Fruit fly (Drosophila melanogaster) whole organism, embryonic: Measurements from ENCODE around the gene CG33986.

Experiments used
- Atf-2 ChIP-seq: fragments of 200-800 bp; sonication (Bioruptor generic); optimal IDR thresholded peaks from 2 replicates; lab custom pipeline; 2016; ENCODE audit warnings: missing biosample characterization, missing genetic modification characterization
- Atf6 ChIP-seq: fragments of 200-800 bp; sonication (Bioruptor generic); IDR thresholded peaks from 2 replicates; pipeline ENCODE4 v1.3.6; 2022; ENCODE audit warnings: missing biosample characterization, missing genetic modification characterization
- Bdp1 ChIP-seq: fragments of 200-800 bp; sonication (Bioruptor generic); optimal IDR thresholded peaks from 3 replicates; lab custom pipeline; 2016; ENCODE audit warnings: missing biosample characterization, missing genetic modification characterization
- BtbVII ChIP-seq: fragments of 200-800 bp; sonication (Bioruptor generic); optimal IDR thresholded peaks from 3 replicates; lab custom pipeline; 2017; ENCODE audit warnings: missing biosample characterization, mild to moderate bottlenecking, missing genetic modification characterization
- Bteb2 ChIP-seq: fragments of 200-800 bp; sonication (Bioruptor generic); optimal IDR thresholded peaks from 2 replicates; lab custom pipeline; 2016; ENCODE audit warnings: missing biosample characterization, missing genetic modification characterization
- CG12155 ChIP-seq: fragments of 200-800 bp; sonication (Bioruptor generic); optimal IDR thresholded peaks from 3 replicates; lab custom pipeline; 2016; ENCODE audit warnings: missing biosample characterization, missing genetic modification characterization
- CG14014 ChIP-seq: fragments of 200-800 bp; sonication (Bioruptor generic); IDR thresholded peaks from 2 replicates; pipeline ENCODE4 v1.3.6; 2022; ENCODE audit warnings: missing biosample characterization, missing genetic modification characterization
- CG14441 ChIP-seq: fragments of 200-800 bp; sonication (Bioruptor generic); IDR thresholded peaks from 2 replicates; pipeline ENCODE4 v1.3.6; 2022; ENCODE audit warnings: missing biosample characterization, missing genetic modification characterization
- CG15601 ChIP-seq: fragments of 200-800 bp; sonication (Bioruptor generic); optimal IDR thresholded peaks from 3 replicates; lab custom pipeline; 2019; ENCODE audit warnings: missing biosample characterization, mild to moderate bottlenecking, missing genetic modification characterization, moderate library complexity
- CG16813 ChIP-seq: fragments of 200-800 bp; sonication (Bioruptor generic); IDR thresholded peaks from 3 replicates; pipeline ENCODE4 v1.3.6; 2022; ENCODE audit warnings: missing biosample characterization, missing genetic modification characterization; ENCODE audit not compliant: partially characterized antibody
- CG2116 ChIP-seq: fragments of 200-800 bp; sonication (Bioruptor generic); optimal IDR thresholded peaks from 3 replicates; lab custom pipeline; 2018; ENCODE audit warnings: missing biosample characterization, mild to moderate bottlenecking, missing genetic modification characterization
- CG2120 ChIP-seq: fragments of 200-800 bp; sonication (Bioruptor generic); optimal IDR thresholded peaks from 3 replicates; lab custom pipeline; 2016; ENCODE audit warnings: missing biosample characterization, missing genetic modification characterization
- CG43689 ChIP-seq: fragments of 200-800 bp; sonication (Bioruptor generic); IDR thresholded peaks from 2 replicates; pipeline ENCODE4 v1.3.6; 2022; ENCODE audit warnings: missing biosample characterization, missing genetic modification characterization
- CG4617 ChIP-seq: fragments of 200-800 bp; sonication (Bioruptor generic); optimal IDR thresholded peaks from 3 replicates; lab custom pipeline; 2016; ENCODE audit warnings: missing biosample characterization, missing genetic modification characterization, borderline replicate concordance
- CG6765 ChIP-seq: fragments of 200-800 bp; sonication (Bioruptor generic); optimal IDR thresholded peaks from 3 replicates; lab custom pipeline; 2017; ENCODE audit warnings: missing biosample characterization, mild to moderate bottlenecking, missing genetic modification characterization
- CG7357 ChIP-seq: fragments of 200-800 bp; sonication (Bioruptor generic); IDR thresholded peaks from 3 replicates; pipeline ENCODE4 v1.3.6; 2022; ENCODE audit warnings: missing biosample characterization, missing genetic modification characterization
- CG7372 ChIP-seq: fragments of 200-800 bp; sonication (Bioruptor generic); IDR thresholded peaks from 2 replicates; pipeline ENCODE4 v1.3.6; 2022; ENCODE audit warnings: missing biosample characterization, missing genetic modification characterization
- CG8281 ChIP-seq: fragments of 200-800 bp; sonication (Bioruptor generic); optimal IDR thresholded peaks from 2 replicates; lab custom pipeline; 2018; ENCODE audit warnings: missing biosample characterization, mild to moderate bottlenecking, missing genetic modification characterization, moderate library complexity
- CG8478 ChIP-seq: fragments of >200 bp; optimal IDR thresholded peaks from 2 replicates; lab custom pipeline; 2018
- CG9609 ChIP-seq: fragments of 200-800 bp; sonication (Bioruptor generic); optimal IDR thresholded peaks from 3 replicates; lab custom pipeline; 2016; ENCODE audit warnings: missing biosample characterization, missing genetic modification characterization
- ERR ChIP-seq: fragments of 200-800 bp; sonication (Bioruptor generic); optimal IDR thresholded peaks from 2 replicates; lab custom pipeline; 2016; ENCODE audit warnings: missing biosample characterization, missing genetic modification characterization
- Hr39 ChIP-seq: fragments of >200 bp; optimal IDR thresholded peaks from 2 replicates; lab custom pipeline; 2017
- Jarid2 ChIP-seq: fragments of 200-800 bp; sonication (Bioruptor generic); optimal IDR thresholded peaks from 3 replicates; lab custom pipeline; 2017; ENCODE audit warnings: mild to moderate bottlenecking, missing biosample characterization, missing genetic modification reagents, missing genetic modification characterization
- Med ChIP-seq: fragments of 200-800 bp; sonication (Bioruptor generic); peaks from one replicate; lab custom pipeline; 2016; ENCODE audit warnings: missing biosample characterization, missing genetic modification characterization, mild to moderate bottlenecking, inconsistent platforms, moderate library complexity
- Pdp1 ChIP-seq, 2 experiments: fragments of 200-800 bp; sonication (Bioruptor generic); optimal IDR thresholded peaks; 3 replicates each; lab custom pipeline; 2016; ENCODE audit warnings: missing biosample characterization in 2 of 2, missing genetic modification characterization in 2 of 2, mild to moderate bottlenecking in 1 of 2, moderate library complexity in 1 of 2
- disco-r ChIP-seq: fragments of 200-800 bp; sonication (Bioruptor generic); optimal IDR thresholded peaks from 2 replicates; lab custom pipeline; 2016; ENCODE audit warnings: missing biosample characterization, missing genetic modification characterization
- en ChIP-seq: fragments of 200-800 bp; sonication (Bioruptor generic); optimal IDR thresholded peaks from 2 replicates; lab custom pipeline; 2016; ENCODE audit warnings: missing biosample characterization, missing genetic modification characterization
- exex ChIP-seq: fragments of 200-800 bp; sonication (Bioruptor generic); optimal IDR thresholded peaks from 4 replicates; lab custom pipeline; 2018; ENCODE audit warnings: missing biosample characterization, mild to moderate bottlenecking, missing genetic modification characterization, moderate library complexity
- fu2 ChIP-seq: fragments of 200-800 bp; sonication (Bioruptor generic); optimal IDR thresholded peaks from 2 replicates; lab custom pipeline; 2016; ENCODE audit warnings: missing biosample characterization, missing genetic modification characterization
- gt ChIP-seq: fragments of 200-800 bp; sonication (Bioruptor generic); IDR thresholded peaks from 2 replicates; pipeline ENCODE4 v1.3.6; 2022; ENCODE audit warnings: missing biosample characterization, missing genetic modification characterization
- hbn ChIP-seq: fragments of 200-800 bp; sonication (Bioruptor generic); IDR thresholded peaks from 2 replicates; pipeline ENCODE4 v1.3.6; 2022; ENCODE audit warnings: missing biosample characterization, missing genetic modification characterization; ENCODE audit not compliant: partially characterized antibody
- lbe ChIP-seq: fragments of 200-800 bp; sonication (Bioruptor generic); optimal IDR thresholded peaks from 2 replicates; lab custom pipeline; 2016; ENCODE audit warnings: missing biosample characterization, mild to moderate bottlenecking, missing genetic modification characterization
- mirr ChIP-seq: fragments of 200-800 bp; sonication (Bioruptor generic); optimal IDR thresholded peaks from 3 replicates; lab custom pipeline; 2018; ENCODE audit warnings: missing biosample characterization, mild to moderate bottlenecking, missing genetic modification characterization
- onecut ChIP-seq: fragments of 200-800 bp; sonication (Bioruptor generic); IDR thresholded peaks from 2 replicates; pipeline ENCODE4 v1.3.6; 2022; ENCODE audit warnings: missing biosample characterization, missing genetic modification characterization
- pho ChIP-seq: fragments of 200-800 bp; sonication (Bioruptor generic); optimal IDR thresholded peaks from 2 replicates; lab custom pipeline; 2016; ENCODE audit warnings: missing biosample characterization, missing genetic modification characterization
- ro ChIP-seq: fragments of 200-800 bp; sonication (Bioruptor generic); IDR thresholded peaks from 2 replicates; pipeline ENCODE4 v1.3.6; 2022; ENCODE audit warnings: missing biosample characterization, missing genetic modification characterization
- run ChIP-seq: fragments of 200-800 bp; sonication (Bioruptor generic); optimal IDR thresholded peaks from 3 replicates; lab custom pipeline; 2018; ENCODE audit warnings: missing biosample characterization, mild to moderate bottlenecking, missing genetic modification characterization
- sens ChIP-seq: fragments of 200-800 bp; sonication (Bioruptor generic); peaks from one replicate; lab custom pipeline; 2016; ENCODE audit warnings: missing biosample characterization, missing genetic modification characterization
- sisA ChIP-seq: fragments of 200-800 bp; sonication (Bioruptor generic); IDR thresholded peaks from 2 replicates; pipeline ENCODE4 v1.3.6; 2022; ENCODE audit warnings: missing biosample characterization, missing genetic modification characterization
- tgo ChIP-seq: fragments of 200-800 bp; sonication (Bioruptor generic); IDR thresholded peaks from 3 replicates; pipeline ENCODE4 v1.3.6; 2022; ENCODE audit warnings: missing biosample characterization, missing genetic modification characterization

The CG33986 gene

DNA sequence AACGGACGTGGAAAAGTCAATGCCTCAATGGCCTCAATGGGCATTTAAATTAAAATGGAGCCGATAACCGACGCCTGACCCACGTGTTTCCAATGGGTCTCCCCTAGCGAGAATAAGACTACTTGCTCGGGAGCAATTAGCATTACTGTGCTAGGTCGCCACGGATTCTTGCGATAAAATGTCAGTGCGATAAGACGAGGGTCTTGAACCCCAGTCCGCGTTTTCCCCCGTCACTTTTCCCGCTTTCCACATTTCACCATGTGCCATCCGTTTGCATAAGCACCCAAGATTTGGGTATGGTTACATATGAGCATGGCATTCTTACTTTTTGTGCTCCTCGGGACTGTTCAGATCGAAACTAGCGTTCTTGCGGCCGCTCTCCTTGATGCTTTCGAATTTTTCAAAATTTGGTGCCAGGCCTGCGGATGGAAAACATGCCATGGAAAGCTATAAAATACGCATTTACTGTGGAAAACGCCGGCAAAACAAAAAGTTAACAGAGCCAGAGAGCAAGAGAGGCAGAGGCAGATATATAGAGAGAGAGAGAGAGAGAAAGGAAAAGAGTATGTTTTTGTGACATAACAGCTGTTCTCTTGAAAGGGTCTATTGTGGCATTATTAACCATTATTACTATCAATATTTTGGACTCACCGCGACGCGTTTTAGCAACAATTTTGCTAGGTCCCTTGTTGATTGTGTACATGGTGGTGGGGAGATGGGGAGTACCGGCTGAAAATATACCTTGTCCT is 17.7 kb downstream of the CG33986 start (continued):
- TF ChIP-seq CG2116 (GFP tag; lab: Kevin White, UChicago) (no peak), ro (GFP tag; lab: Robert Waterston, UW) (no peak), tgo (GFP tag; lab: Robert Waterston, UW) (no peak), CG7372 (GFP tag; lab: Robert Waterston, UW) (no peak), Bteb2 (no peak), Atf6 (GFP tag; lab: Robert Waterston, UW) (no peak), sisA (GFP tag; lab: Robert Waterston, UW) (no peak), Atf-2 (GFP tag; lab: Kevin White, UChicago) (no peak), onecut (GFP tag; lab: Robert Waterston, UW) (no peak), run (tag; lab: Kevin White, UChicago) (no peak), CG8281 (tag; lab: Kevin White, UChicago) (no peak), ERR (GFP tag; lab: Kevin White, UChicago) (no peak), disco-r (no peak), CG6765 (GFP tag; lab: Kevin White, UChicago) (no peak), pho (GFP tag; lab: Kevin White, UChicago) (no peak), CG7357 (GFP tag; lab: Robert Waterston, UW) (no peak), CG16813 (GFP tag; lab: Robert Waterston, UW) (no peak), CG14014 (no peak), en (no peak), Bdp1 (GFP tag; lab: Kevin White, UChicago) (no peak), lbe (GFP tag; lab: Kevin White, UChicago) (no peak), CG2120 (GFP tag; lab: Kevin White, UChicago) (no peak), CG14441 (GFP tag; lab: Robert Waterston, UW) (peak; percentile 9; the same call in 1 of the 2 replicates), CG12155 (GFP tag; lab: Kevin White, UChicago) (no peak), fu2 (no peak), CG15601 (tag; lab: Kevin White, UChicago) (no peak), gt (GFP tag; lab: Robert Waterston, UW) (no peak), CG4617 (GFP tag; lab: Kevin White, UChicago) (no peak)

DNA sequence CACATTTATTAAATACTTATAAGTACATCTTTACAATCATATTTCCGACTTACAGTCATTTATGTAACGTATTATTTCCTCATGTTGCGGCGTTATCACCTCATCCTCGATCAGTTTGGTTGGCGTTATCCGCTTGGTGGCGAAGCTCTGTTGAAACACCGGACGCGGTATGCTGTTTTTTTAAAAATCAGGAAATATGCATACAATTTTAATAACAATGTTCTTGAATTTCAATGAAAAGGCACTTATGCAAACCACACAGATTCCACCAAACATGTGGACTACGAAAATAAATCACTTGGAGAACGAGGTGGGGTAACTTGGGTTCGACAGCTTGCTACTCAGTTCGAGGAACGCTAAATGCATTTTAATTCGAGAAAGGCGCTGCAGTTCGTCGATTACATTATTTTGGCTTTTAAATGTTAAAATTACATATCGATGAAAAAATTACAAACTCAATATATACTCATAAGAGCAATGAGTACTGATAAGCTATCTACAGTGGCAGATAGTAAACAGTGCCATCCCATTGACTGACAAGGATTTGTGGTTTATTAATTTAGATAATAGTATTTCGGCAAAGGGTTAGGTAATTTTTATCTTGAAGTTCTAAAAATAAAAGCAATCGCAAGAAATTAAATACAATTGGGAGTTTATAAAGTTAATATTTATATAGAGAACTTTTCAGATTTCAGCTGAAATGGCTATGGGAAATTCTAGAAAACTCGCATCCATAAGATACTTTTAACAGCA is 18.7 kb downstream of the CG33986 start:
- TF ChIP-seq Pdp1 (GFP tag; optimal IDR thresholded peaks at IDR 0.05; lab: Kevin White, UChicago) (peak in 1 of 2 experiments; percentile 58), CG43689 (GFP tag; lab: Robert Waterston, UW) (no peak), sens (GFP tag; lab: Kevin White, UChicago) (peak; percentile 66), CG8478 (lab: Kevin White, UChicago) (no peak), Jarid2 (no peak), CG9609 (GFP tag; lab: Kevin White, UChicago) (no peak), BtbVII (GFP tag; lab: Kevin White, UChicago) (peak; percentile 11), hbn (GFP tag; lab: Robert Waterston, UW) (no peak), Hr39 (lab: Kevin White, UChicago) (no peak), mirr (GFP tag; lab: Kevin White, UChicago) (peak; percentile 8), Med (peak; percentile 21), exex (tag; lab: Kevin White, UChicago) (peak; percentile 25)
